Worm (Caenorhabditis elegans): ENCODE results near the gene ppfr-4.

- TF ChIP-seq F57A8.1 (GFP tag; optimal IDR thresholded peaks at IDR 0.05) (no peak), aptf-3 (GFP tag; IDR thresholded peaks at IDR 0.05) (no peak), unc-130 (GFP tag; optimal IDR thresholded peaks at IDR 0.05) (no peak), somi-1 (GFP tag; optimal IDR thresholded peaks at IDR 0.05) (no peak), C06A6.2 (GFP tag; conservative IDR thresholded peaks at IDR 0.05) (no peak), unc-62 (GFP tag; optimal IDR thresholded peaks at IDR 0.05) (no peak), ceh-58 (GFP tag; IDR thresholded peaks at IDR 0.05) (no peak), F39B2.1 (GFP tag; IDR thresholded peaks at IDR 0.05) (no peak), die-1 (tag; optimal IDR thresholded peaks at IDR 0.05) (no peak), hlh-12 (tag; optimal IDR thresholded peaks at IDR 0.05) (no peak), Y53G8AR.9 (GFP tag; conservative IDR thresholded peaks at IDR 0.05) (no peak), ztf-6 (GFP tag; IDR thresholded peaks at IDR 0.05) (no peak), nhr-27 (tag; optimal IDR thresholded peaks at IDR 0.05) (no peak)
Measured at ce11 chrIII:2586193-2586592, 33.5 kb upstream of the ppfr-4 start, which contains the start of gene gpa-17.
